Fruit fly (Drosophila melanogaster): ENCODE measurements around the gene CG31141.

dm6 chr3R:23940840-23941364 is 17.8 kb downstream of the CG31141 start:
- TF ChIP-seq psq (GFP tag; optimal IDR thresholded peaks at IDR 0.05) (no peak), Vsx2 (GFP tag; optimal IDR thresholded peaks at IDR 0.05; ENCODE audit: partially characterized antibody) (no peak), Myc (optimal IDR thresholded peaks at IDR 0.05) (no peak), jim (GFP tag; optimal IDR thresholded peaks at IDR 0.05) (no peak), tai (GFP tag; optimal IDR thresholded peaks at IDR 0.05) (no peak), pan (optimal IDR thresholded peaks at IDR 0.05) (no peak), lola (GFP tag; optimal IDR thresholded peaks at IDR 0.05) (no peak), Dif (GFP tag; optimal IDR thresholded peaks at IDR 0.05; ENCODE audit: partially characterized antibody) (no peak), h (GFP tag; optimal IDR thresholded peaks at IDR 0.05) (no peak), fru (GFP tag; optimal IDR thresholded peaks at IDR 0.05) (no peak), usp (GFP tag; optimal IDR thresholded peaks at IDR 0.05) (no peak), Hr83 (GFP tag; optimal IDR thresholded peaks at IDR 0.05; ENCODE audit: poor library complexity, severe bottlenecking) (no peak), br (GFP tag; optimal IDR thresholded peaks at IDR 0.05) (no peak), dl (GFP tag; optimal IDR thresholded peaks at IDR 0.05; ENCODE audit: insufficient read depth in 1 of 2, partially characterized antibody in 2 of 2) (no peak)

Measured in whole organism, wandering third instar larva.